Fruit fly (Drosophila melanogaster): Measurements from ENCODE around the gene CG42322.

dm6 chr3R:20802253-20802652 lies 62.3 kb downstream of the CG42322 start:
- no peak for TF ChIP-seq Vsx1 (GFP tag; optimal IDR thresholded peaks at IDR 0.05)
- no peak for TF ChIP-seq sna (GFP tag; IDR thresholded peaks at IDR 0.05; ENCODE audit: partially characterized antibody)
- no peak for TF ChIP-seq seq (GFP tag; IDR thresholded peaks at IDR 0.05)
- TF ChIP-seq dati (GFP tag; IDR thresholded peaks at IDR 0.05), result no peak
- TF ChIP-seq Atf6 (GFP tag; IDR thresholded peaks at IDR 0.05), result no peak
- TF ChIP-seq fd3F (GFP tag; optimal IDR thresholded peaks at IDR 0.05), result no peak
- no peak for TF ChIP-seq CG1233 (GFP tag; optimal IDR thresholded peaks at IDR 0.05)
- no peak for TF ChIP-seq CG10654 (GFP tag; optimal IDR thresholded peaks at IDR 0.05)
- no peak for TF ChIP-seq h (optimal IDR thresholded peaks at IDR 0.05)
- no peak for TF ChIP-seq CG3163 (GFP tag; optimal IDR thresholded peaks at IDR 0.05)
- TF ChIP-seq CG6689 (GFP tag; IDR thresholded peaks at IDR 0.05), result no peak

Data from whole organism, embryonic.